Worm (Caenorhabditis elegans): ENCODE measurements around the gene F31A3.5.

The F31A3.5 gene

ce11 chrX:17563411-17563810 is at the start of gene F31A3.5:
Gene F31A3.5, minus strand, starts transcription at chrX:17563610.
- TF ChIP-seq unc-62 (GFP tag; optimal IDR thresholded peaks at IDR 0.05) (peak; percentile 67), nhr-76 (tag; optimal IDR thresholded peaks at IDR 0.05) (no peak), ces-1 (GFP tag; optimal IDR thresholded peaks at IDR 0.05) (peak; percentile 17), nhr-12 (tag; optimal IDR thresholded peaks at IDR 0.05) (no peak), blmp-1 (tag; optimal IDR thresholded peaks at IDR 0.05) (no peak), drap-1 (GFP tag; optimal IDR thresholded peaks at IDR 0.05) (no peak), mls-2 (tag; optimal IDR thresholded peaks at IDR 0.05) (no peak), nhr-2 (tag; optimal IDR thresholded peaks at IDR 0.05) (peak; percentile 39), elt-1 (tag; optimal IDR thresholded peaks at IDR 0.05; ENCODE audit: borderline replicate concordance, insufficient read depth) (no peak)

ce11 chrX:17613024-17613423 is 49.6 kb upstream of the F31A3.5 start:
- no peak for TF ChIP-seq lsy-2 (tag; optimal IDR thresholded peaks at IDR 0.05)
- no peak for TF ChIP-seq mab-5 (tag; optimal IDR thresholded peaks at IDR 0.05)
- no peak for TF ChIP-seq sem-2 (GFP tag; optimal IDR thresholded peaks at IDR 0.05)
- TF ChIP-seq cnd-1 (tag; optimal IDR thresholded peaks at IDR 0.05): no peak
- TF ChIP-seq unc-62 (GFP tag; optimal IDR thresholded peaks at IDR 0.05): no peak
- TF ChIP-seq mls-2 (tag; optimal IDR thresholded peaks at IDR 0.05): no peak
- TF ChIP-seq bed-3 (GFP tag; optimal IDR thresholded peaks at IDR 0.05): no peak
- TF ChIP-seq ceh-83 (GFP tag; optimal IDR thresholded peaks at IDR 0.05): no peak
- no peak for TF ChIP-seq nhr-12 (tag; optimal IDR thresholded peaks at IDR 0.05)
- TF ChIP-seq nhr-237 (tag; optimal IDR thresholded peaks at IDR 0.05): no peak
- no peak for TF ChIP-seq lin-32 (GFP tag; optimal IDR thresholded peaks at IDR 0.05)
- TF ChIP-seq mep-1 (tag; optimal IDR thresholded peaks at IDR 0.05): no peak
- TF ChIP-seq tbx-8 (GFP tag; optimal IDR thresholded peaks at IDR 0.05): no peak
- TF ChIP-seq flh-1 (GFP tag; optimal IDR thresholded peaks at IDR 0.05): no peak
- TF ChIP-seq ces-1 (GFP tag; optimal IDR thresholded peaks at IDR 0.05): no peak

- TF ChIP-seq hlh-1 (tag; optimal IDR thresholded peaks at IDR 0.05) (peak; percentile 9), cnd-1 (tag; optimal IDR thresholded peaks at IDR 0.05) (peak; percentile 67), ceh-83 (GFP tag; optimal IDR thresholded peaks at IDR 0.05) (peak; percentile 77), M03D4.4 (tag; optimal IDR thresholded peaks at IDR 0.05) (peak; percentile 20), drap-1 (GFP tag; optimal IDR thresholded peaks at IDR 0.05) (peak; percentile 29), mls-2 (tag; optimal IDR thresholded peaks at IDR 0.05) (peak; percentile 8), elt-3 (tag; optimal IDR thresholded peaks at IDR 0.05) (no peak), ces-1 (GFP tag; optimal IDR thresholded peaks at IDR 0.05) (no peak), lin-13 (tag; optimal IDR thresholded peaks at IDR 0.05) (no peak)
Measured at ce11 chrX:17611180-17611579, 47.8 kb upstream of the F31A3.5 start.

DNA sequence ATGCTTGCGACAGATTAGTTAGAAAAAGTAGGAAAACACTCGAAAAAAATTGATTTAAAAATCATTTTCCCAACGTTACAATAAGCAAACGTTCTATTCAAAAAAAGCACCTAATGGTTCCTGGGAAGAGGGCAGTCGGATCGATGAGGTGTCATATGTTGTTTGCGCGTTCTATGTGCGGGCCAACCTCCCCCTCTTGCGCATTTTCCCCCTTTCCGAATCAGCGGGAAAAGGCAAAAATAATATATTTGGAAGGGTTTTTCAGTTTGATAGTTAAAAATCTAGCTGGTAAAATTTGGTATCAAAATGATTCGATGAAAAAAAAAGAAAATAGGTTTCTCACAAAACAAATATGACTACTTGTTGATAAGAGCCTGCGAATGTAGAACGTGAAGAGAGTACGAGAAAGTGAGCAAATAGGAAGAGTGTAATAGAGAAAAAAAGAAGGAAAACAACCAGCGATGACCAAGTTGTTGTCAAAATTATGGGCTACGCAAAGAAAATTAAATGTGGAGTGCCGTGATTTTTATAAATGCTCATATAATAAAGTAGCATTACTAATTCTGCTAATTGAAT is 47.1 kb upstream of the F31A3.5 start:
- TF ChIP-seq ztf-11 (tag; optimal IDR thresholded peaks at IDR 0.05): no peak
- no peak for TF ChIP-seq nhr-76 (tag; optimal IDR thresholded peaks at IDR 0.05)
- peak; percentile 63 for TF ChIP-seq ceh-39 (tag; optimal IDR thresholded peaks at IDR 0.05)
- TF ChIP-seq ces-1 (GFP tag; optimal IDR thresholded peaks at IDR 0.05): peak; percentile 21
- TF ChIP-seq nhr-237 (tag; optimal IDR thresholded peaks at IDR 0.05): no peak
- TF ChIP-seq mep-1 (tag; optimal IDR thresholded peaks at IDR 0.05): no peak
- peak; percentile 73 for TF ChIP-seq sptf-1 (tag; optimal IDR thresholded peaks at IDR 0.05)
- TF ChIP-seq pha-4 (tag; optimal IDR thresholded peaks at IDR 0.05): no peak
- peak; percentile 28 for TF ChIP-seq lin-32 (GFP tag; optimal IDR thresholded peaks at IDR 0.05)
- no peak for TF ChIP-seq elt-1 (tag; optimal IDR thresholded peaks at IDR 0.05; ENCODE audit: borderline replicate concordance, insufficient read depth)
- peak; percentile 48 for TF ChIP-seq lin-13 (tag; optimal IDR thresholded peaks at IDR 0.05)
- TF ChIP-seq nhr-12 (tag; optimal IDR thresholded peaks at IDR 0.05): no peak
- no peak for TF ChIP-seq flh-1 (GFP tag; optimal IDR thresholded peaks at IDR 0.05)
- TF ChIP-seq sem-2 (GFP tag; optimal IDR thresholded peaks at IDR 0.05): no peak
- TF ChIP-seq cnd-1 (tag; optimal IDR thresholded peaks at IDR 0.05): no peak
- no peak for TF ChIP-seq mab-5 (tag; optimal IDR thresholded peaks at IDR 0.05)
- no peak for TF ChIP-seq ham-2 (GFP tag; optimal IDR thresholded peaks at IDR 0.05)
- TF ChIP-seq drap-1 (GFP tag; optimal IDR thresholded peaks at IDR 0.05): peak; percentile 36
- peak; percentile 47 for TF ChIP-seq M03D4.4 (tag; optimal IDR thresholded peaks at IDR 0.05)
- TF ChIP-seq nhr-2 (tag; optimal IDR thresholded peaks at IDR 0.05): peak; percentile 21
- TF ChIP-seq blmp-1 (tag; optimal IDR thresholded peaks at IDR 0.05): no peak
- TF ChIP-seq unc-62 (GFP tag; optimal IDR thresholded peaks at IDR 0.05): peak; percentile 29
- peak; percentile 37 for TF ChIP-seq unc-39 (tag; optimal IDR thresholded peaks at IDR 0.05)
- TF ChIP-seq mls-2 (tag; optimal IDR thresholded peaks at IDR 0.05): no peak
- no peak for TF ChIP-seq zip-8 (tag; optimal IDR thresholded peaks at IDR 0.05)
- no peak for TF ChIP-seq elt-3 (tag; optimal IDR thresholded peaks at IDR 0.05)
- TF ChIP-seq ceh-43 (GFP tag; optimal IDR thresholded peaks at IDR 0.05): no peak
- no peak for TF ChIP-seq nhr-28 (tag; optimal IDR thresholded peaks at IDR 0.05)
- TF ChIP-seq snpc-4 (tag; optimal IDR thresholded peaks at IDR 0.05): no peak
- TF ChIP-seq bed-3 (GFP tag; optimal IDR thresholded peaks at IDR 0.05): no peak
- peak; percentile 36 for TF ChIP-seq lsy-2 (tag; optimal IDR thresholded peaks at IDR 0.05)
- TF ChIP-seq hlh-1 (tag; optimal IDR thresholded peaks at IDR 0.05): peak; percentile 74
- peak; percentile 71 for TF ChIP-seq unc-120 (tag; optimal IDR thresholded peaks at IDR 0.05; ENCODE audit: poor library complexity, severe bottlenecking)
- no peak for TF ChIP-seq ceh-83 (GFP tag; optimal IDR thresholded peaks at IDR 0.05)
- TF ChIP-seq tbx-8 (GFP tag; optimal IDR thresholded peaks at IDR 0.05): no peak
